Fruit fly (Drosophila melanogaster) whole organism, embryonic: ENCODE data around the gene CG14194.

Experiments
- Abd-B ChIP-seq: fragments of 200-800 bp; sonication (Bioruptor generic); optimal IDR thresholded peaks from 2 replicates; lab custom pipeline; 2018; ENCODE audit warnings: missing biosample characterization, mild to moderate bottlenecking, missing genetic modification characterization, moderate library complexity
- Asciz ChIP-seq: fragments of 200-800 bp; sonication (Bioruptor generic); optimal IDR thresholded peaks from 2 replicates; lab custom pipeline; 2017; ENCODE audit warnings: missing biosample characterization, mild to moderate bottlenecking, missing genetic modification characterization, missing genetic modification reagents
- Atf3 ChIP-seq: fragments of 200-800 bp; sonication (Bioruptor generic); optimal IDR thresholded peaks from 3 replicates; lab custom pipeline; 2016; ENCODE audit warnings: missing biosample characterization, missing genetic modification characterization
- BEAF-32 ChIP-seq: fragments of 200-800 bp; sonication (Bioruptor generic); optimal IDR thresholded peaks from 3 replicates; lab custom pipeline; 2017; ENCODE audit warnings: missing biosample characterization, missing genetic modification characterization, mild to moderate bottlenecking, moderate library complexity, missing genetic modification reagents
- CG10431 ChIP-seq: fragments of 200-800 bp; sonication (Bioruptor generic); optimal IDR thresholded peaks from 3 replicates; lab custom pipeline; 2018; ENCODE audit warnings: missing biosample characterization, mild to moderate bottlenecking, missing genetic modification characterization
- CG10543 ChIP-seq: fragments of 200-800 bp; sonication (Bioruptor generic); optimal IDR thresholded peaks from 3 replicates; lab custom pipeline; 2017; ENCODE audit warnings: missing biosample characterization, mild to moderate bottlenecking, missing genetic modification characterization, moderate library complexity
- CG11723 ChIP-seq: fragments of 200-800 bp; sonication (Bioruptor generic); optimal IDR thresholded peaks from 2 replicates; lab custom pipeline; 2017; ENCODE audit warnings: missing biosample characterization, mild to moderate bottlenecking, missing genetic modification characterization
- CG12219 ChIP-seq: fragments of 200-800 bp; sonication (Bioruptor generic); optimal IDR thresholded peaks from 3 replicates; lab custom pipeline; 2018; ENCODE audit warnings: missing biosample characterization, mild to moderate bottlenecking, missing genetic modification characterization
- CG13287 ChIP-seq: fragments of 200-800 bp; sonication (Bioruptor generic); IDR thresholded peaks from 2 replicates; pipeline ENCODE4 v1.3.6; 2022; ENCODE audit warnings: missing biosample characterization, missing genetic modification characterization; ENCODE audit not compliant: partially characterized antibody
- CG13624 ChIP-seq: fragments of 200-800 bp; sonication (Bioruptor generic); optimal IDR thresholded peaks from 2 replicates; lab custom pipeline; 2016; ENCODE audit warnings: missing biosample characterization, missing genetic modification characterization
- CG14667 ChIP-seq: fragments of 200-800 bp; sonication (Bioruptor generic); IDR thresholded peaks from 2 replicates; pipeline ENCODE4 v1.3.6; 2022; ENCODE audit warnings: missing biosample characterization, missing genetic modification characterization
- CG16813 ChIP-seq: fragments of 200-800 bp; sonication (Bioruptor generic); IDR thresholded peaks from 3 replicates; pipeline ENCODE4 v1.3.6; 2022; ENCODE audit warnings: missing biosample characterization, missing genetic modification characterization; ENCODE audit not compliant: partially characterized antibody
- CG16815 ChIP-seq: fragments of 200-800 bp; sonication (Bioruptor generic); optimal IDR thresholded peaks from 3 replicates; lab custom pipeline; 2017; ENCODE audit warnings: missing biosample characterization, mild to moderate bottlenecking, missing genetic modification characterization
- CG17568 ChIP-seq: fragments of 200-800 bp; sonication (Bioruptor generic); optimal IDR thresholded peaks from 2 replicates; lab custom pipeline; 2018; ENCODE audit warnings: missing biosample characterization, mild to moderate bottlenecking, missing genetic modification characterization, moderate library complexity
- CG17829 ChIP-seq: fragments of 200-800 bp; optimal IDR thresholded peaks from 2 replicates; lab custom pipeline; 2019; ENCODE audit warnings: missing biosample characterization, mild to moderate bottlenecking, missing genetic modification characterization, moderate library complexity
- CG30431 ChIP-seq: fragments of 200-800 bp; sonication (Bioruptor generic); optimal IDR thresholded peaks from 2 replicates; lab custom pipeline; 2017; ENCODE audit warnings: missing biosample characterization, missing genetic modification characterization
- CG34224 ChIP-seq: fragments of 200-800 bp; sonication (Bioruptor generic); IDR thresholded peaks from 3 replicates; pipeline ENCODE4 v1.3.6; 2022; ENCODE audit warnings: missing biosample characterization, missing genetic modification characterization; ENCODE audit not compliant: partially characterized antibody
- CG4404 ChIP-seq: fragments of 200-800 bp; sonication (Bioruptor generic); IDR thresholded peaks from 2 replicates; pipeline ENCODE4 v1.3.6; 2022; ENCODE audit warnings: missing biosample characterization, missing genetic modification characterization
- CG6854 ChIP-seq: fragments of 200-800 bp; sonication (Bioruptor generic); optimal IDR thresholded peaks from 3 replicates; lab custom pipeline; 2017; ENCODE audit warnings: missing biosample characterization, mild to moderate bottlenecking, missing genetic modification characterization
- CG8290 ChIP-seq, 3 experiments: fragments of 200-800 bp; sonication (Bioruptor generic); optimal IDR thresholded peaks; 2 replicates each; lab custom pipeline; 2016 to 2019; ENCODE audit warnings: missing biosample characterization in 3 of 3, missing genetic modification characterization in 3 of 3, mild to moderate bottlenecking in 2 of 3, moderate library complexity in 1 of 3
- CG9876 ChIP-seq: fragments of 200-800 bp; sonication (Bioruptor generic); optimal IDR thresholded peaks from 2 replicates; lab custom pipeline; 2016; ENCODE audit warnings: missing biosample characterization, missing genetic modification characterization
- CkIIα-i1 ChIP-seq: fragments of 200-800 bp; sonication (Bioruptor generic); IDR thresholded peaks from 2 replicates; pipeline ENCODE4 v1.3.6; 2022; ENCODE audit warnings: missing biosample characterization, missing genetic modification characterization
- CrebB ChIP-seq: fragments of 200-800 bp; sonication (Bioruptor generic); optimal IDR thresholded peaks from 3 replicates; lab custom pipeline; 2018; ENCODE audit warnings: missing biosample characterization, mild to moderate bottlenecking, missing genetic modification characterization
- Dek ChIP-seq: fragments of 200-800 bp; sonication (Bioruptor generic); optimal IDR thresholded peaks from 3 replicates; lab custom pipeline; 2019; ENCODE audit warnings: missing biosample characterization, mild to moderate bottlenecking, missing genetic modification characterization, moderate library complexity
- Doc3 ChIP-seq: fragments of 200-800 bp; sonication (Bioruptor generic); IDR thresholded peaks from 3 replicates; pipeline ENCODE4 v1.3.6; 2022; ENCODE audit warnings: missing biosample characterization, missing genetic modification characterization; ENCODE audit not compliant: partially characterized antibody
- Drgx ChIP-seq: fragments of 200-800 bp; sonication (Bioruptor generic); IDR thresholded peaks from 2 replicates; pipeline ENCODE4 v1.3.6; 2022; ENCODE audit warnings: missing biosample characterization, missing genetic modification characterization
- Kr ChIP-seq: fragments of 200-800 bp; sonication (Bioruptor generic); optimal IDR thresholded peaks from 2 replicates; lab custom pipeline; 2017; ENCODE audit warnings: missing biosample characterization, mild to moderate bottlenecking, missing genetic modification characterization
- Sox102F ChIP-seq: fragments of 200-800 bp; sonication (Bioruptor generic); optimal IDR thresholded peaks from 2 replicates; lab custom pipeline; 2018; ENCODE audit warnings: missing biosample characterization, mild to moderate bottlenecking, missing genetic modification characterization, moderate library complexity
- Spps ChIP-seq: fragments of 200-800 bp; sonication (Bioruptor generic); optimal IDR thresholded peaks from 2 replicates; lab custom pipeline; 2018; ENCODE audit warnings: missing biosample characterization, mild to moderate bottlenecking, missing genetic modification characterization
- aop ChIP-seq: fragments of 200-800 bp; sonication (Bioruptor generic); IDR thresholded peaks from 2 replicates; pipeline ENCODE4 v1.3.6; 2022; ENCODE audit warnings: missing biosample characterization, missing genetic modification characterization
- bbx ChIP-seq: fragments of 200-800 bp; sonication (Bioruptor generic); IDR thresholded peaks from 2 replicates; pipeline ENCODE4 v1.3.6; 2022; ENCODE audit warnings: missing biosample characterization, missing genetic modification characterization; ENCODE audit not compliant: partially characterized antibody
- bigmax ChIP-seq: fragments of 200-800 bp; sonication (Bioruptor generic); optimal IDR thresholded peaks from 2 replicates; lab custom pipeline; 2018; ENCODE audit warnings: missing biosample characterization, mild to moderate bottlenecking, missing genetic modification characterization
- bowl ChIP-seq: fragments of 200-800 bp; sonication (Bioruptor generic); IDR thresholded peaks from 2 replicates; pipeline ENCODE4 v1.3.6; 2022; ENCODE audit warnings: missing biosample characterization, missing genetic modification characterization
- br ChIP-seq: fragments of >200 bp; optimal IDR thresholded peaks from 2 replicates; lab custom pipeline; 2017
- cato ChIP-seq: fragments of 200-800 bp; sonication (Bioruptor generic); optimal IDR thresholded peaks from 2 replicates; lab custom pipeline; 2016; ENCODE audit warnings: missing biosample characterization, missing genetic modification characterization, borderline replicate concordance
- cg ChIP-seq: fragments of 200-800 bp; sonication (Bioruptor generic); optimal IDR thresholded peaks from 3 replicates; lab custom pipeline; 2019; ENCODE audit warnings: missing biosample characterization, mild to moderate bottlenecking, missing genetic modification characterization, moderate library complexity
- croc ChIP-seq: fragments of 200-800 bp; sonication (Bioruptor generic); conservative IDR thresholded peaks from 3 replicates; pipeline ENCODE4 v1.3.6; 2022; ENCODE audit warnings: missing biosample characterization, missing genetic modification characterization
- dmrt11E ChIP-seq: fragments of 200-800 bp; sonication (Bioruptor generic); optimal IDR thresholded peaks from 3 replicates; lab custom pipeline; 2018; ENCODE audit warnings: missing biosample characterization, mild to moderate bottlenecking, missing genetic modification characterization, moderate library complexity
- en ChIP-seq: fragments of 200-800 bp; sonication (Bioruptor generic); optimal IDR thresholded peaks from 2 replicates; lab custom pipeline; 2016; ENCODE audit warnings: missing biosample characterization, missing genetic modification characterization
- ftz-f1 ChIP-seq: fragments of 200-800 bp; sonication (Bioruptor generic); optimal IDR thresholded peaks from 2 replicates; lab custom pipeline; 2016; ENCODE audit warnings: missing biosample characterization, missing genetic modification characterization
- gsb ChIP-seq: fragments of 200-800 bp; sonication (Bioruptor generic); IDR thresholded peaks from 2 replicates; pipeline ENCODE4 v1.3.6; 2022; ENCODE audit warnings: missing biosample characterization, missing genetic modification characterization
- jing ChIP-seq: fragments of 200-800 bp; sonication (Bioruptor generic); optimal IDR thresholded peaks from 2 replicates; lab custom pipeline; 2018; ENCODE audit warnings: missing biosample characterization, mild to moderate bottlenecking, missing genetic modification characterization
- lbe ChIP-seq: fragments of 200-800 bp; sonication (Bioruptor generic); optimal IDR thresholded peaks from 2 replicates; lab custom pipeline; 2016; ENCODE audit warnings: missing biosample characterization, mild to moderate bottlenecking, missing genetic modification characterization
- nau ChIP-seq: fragments of 200-800 bp; sonication (Bioruptor generic); optimal IDR thresholded peaks from 3 replicates; lab custom pipeline; 2017; ENCODE audit warnings: missing biosample characterization, mild to moderate bottlenecking, missing genetic modification characterization, missing genetic modification reagents
- odd ChIP-seq: fragments of 200-800 bp; sonication (Bioruptor generic); optimal IDR thresholded peaks from 2 replicates; lab custom pipeline; 2017; ENCODE audit warnings: missing biosample characterization, mild to moderate bottlenecking, missing genetic modification characterization
- run ChIP-seq: fragments of 200-800 bp; sonication (Bioruptor generic); optimal IDR thresholded peaks from 3 replicates; lab custom pipeline; 2018; ENCODE audit warnings: missing biosample characterization, mild to moderate bottlenecking, missing genetic modification characterization
- trem ChIP-seq: fragments of 200-800 bp; optimal IDR thresholded peaks from 3 replicates; lab custom pipeline; 2019; ENCODE audit warnings: missing biosample characterization, mild to moderate bottlenecking, missing genetic modification characterization, moderate library complexity
- vvl ChIP-seq: fragments of 200-800 bp; sonication (Bioruptor generic); IDR thresholded peaks from 2 replicates; pipeline ENCODE4 v1.3.6; 2022; ENCODE audit warnings: missing biosample characterization, missing genetic modification characterization
- zf30C ChIP-seq: fragments of 200-800 bp; sonication (Bioruptor generic); optimal IDR thresholded peaks from 3 replicates; lab custom pipeline; 2018; ENCODE audit warnings: missing biosample characterization, mild to moderate bottlenecking, missing genetic modification characterization

The CG14194 gene

dm6 chrX:19224580-19225303, 31.4 kb downstream of the CG14194 start (continued):
- no peak for TF ChIP-seq nau (GFP tag; lab: Kevin White, UChicago)
- no peak for TF ChIP-seq CkIIα-i1
- no peak for TF ChIP-seq trem
- peak; percentile 24 for TF ChIP-seq CG16815
- no peak for TF ChIP-seq CG4404 (GFP tag; lab: Robert Waterston, UW)
- no peak for TF ChIP-seq Drgx (GFP tag; lab: Robert Waterston, UW)
- TF ChIP-seq CG8290 (GFP tag; optimal IDR thresholded peaks at IDR 0.05; lab: Kevin White, UChicago): no peak
- TF ChIP-seq CG8290 (tag; optimal IDR thresholded peaks at IDR 0.05; lab: Kevin White, UChicago): no peak
- no peak for TF ChIP-seq Doc3 (GFP tag; lab: Robert Waterston, UW)
- no peak for TF ChIP-seq croc (GFP tag; lab: Robert Waterston, UW)
- no peak for TF ChIP-seq cato
- no peak for TF ChIP-seq CG10543 (GFP tag; lab: Kevin White, UChicago)
- no peak for TF ChIP-seq en
- TF ChIP-seq cg (GFP tag; lab: Kevin White, UChicago): no peak
- no peak for TF ChIP-seq Abd-B (GFP tag; lab: Kevin White, UChicago)
- TF ChIP-seq bigmax (GFP tag; lab: Kevin White, UChicago): no peak
- no peak for TF ChIP-seq Spps (tag; lab: Kevin White, UChicago)
- TF ChIP-seq ftz-f1 (GFP tag; lab: Kevin White, UChicago): no peak
- no peak for TF ChIP-seq CG16813 (GFP tag; lab: Robert Waterston, UW)
- no peak for TF ChIP-seq Atf3 (GFP tag; lab: Kevin White, UChicago)
- TF ChIP-seq CrebB (tag; lab: Kevin White, UChicago): no peak
- TF ChIP-seq CG9876 (GFP tag; lab: Kevin White, UChicago): no peak
- no peak for TF ChIP-seq CG17568 (GFP tag; lab: Kevin White, UChicago)
- TF ChIP-seq odd (GFP tag; lab: Kevin White, UChicago): peak; percentile 27
- no peak for TF ChIP-seq CG10431 (GFP tag; lab: Kevin White, UChicago)
- TF ChIP-seq jing (GFP tag; lab: Kevin White, UChicago): no peak
- TF ChIP-seq gsb (GFP tag; lab: Robert Waterston, UW): no peak
- no peak for TF ChIP-seq CG13624 (GFP tag; lab: Kevin White, UChicago)
- TF ChIP-seq CG11723: no peak
- no peak for TF ChIP-seq BEAF-32 (GFP tag; lab: Kevin White, UChicago)
- no peak for TF ChIP-seq run (tag; lab: Kevin White, UChicago)
- TF ChIP-seq Kr: no peak
- TF ChIP-seq CG6854: no peak
- TF ChIP-seq lbe (GFP tag; lab: Kevin White, UChicago): no peak
- no peak for TF ChIP-seq aop
- no peak for TF ChIP-seq CG13287 (GFP tag; lab: Robert Waterston, UW)
- peak; percentile 47 for TF ChIP-seq CG17829 (tag; lab: Kevin White, UChicago)
- no peak for TF ChIP-seq bowl (GFP tag; lab: Robert Waterston, UW)
- TF ChIP-seq br: no peak
- TF ChIP-seq bbx (GFP tag; lab: Robert Waterston, UW): no peak
- no peak for TF ChIP-seq zf30C (GFP tag; lab: Kevin White, UChicago)
- TF ChIP-seq CG12219: no peak
- TF ChIP-seq CG14667 (GFP tag; lab: Robert Waterston, UW): no peak
- no peak for TF ChIP-seq CG34224 (GFP tag; lab: Robert Waterston, UW)
- TF ChIP-seq Sox102F: peak; percentile 64
- no peak for TF ChIP-seq Asciz (GFP tag; lab: Kevin White, UChicago)
- no peak for TF ChIP-seq CG30431 (GFP tag; lab: Kevin White, UChicago)
- TF ChIP-seq dmrt11E (tag; lab: Kevin White, UChicago): peak; percentile 52
- TF ChIP-seq vvl (GFP tag; lab: Robert Waterston, UW): no peak
- no peak for TF ChIP-seq Dek (tag; lab: Kevin White, UChicago)
